Fruit fly (Drosophila melanogaster): ENCODE results near the gene ph-p.

ph-p gene

dm6 chrX:2088798-2089197, 49.4 kb downstream of the ph-p start:
- TF ChIP-seq Smox (GFP tag; optimal IDR thresholded peaks at IDR 0.05): no peak
- no peak for TF ChIP-seq CG8319 (GFP tag; optimal IDR thresholded peaks at IDR 0.05)
- TF ChIP-seq CG9139 (GFP tag; optimal IDR thresholded peaks at IDR 0.05): no peak
- TF ChIP-seq Ets96B (tag; optimal IDR thresholded peaks at IDR 0.05): no peak
- TF ChIP-seq CG16779 (tag; optimal IDR thresholded peaks at IDR 0.05): no peak
- no peak for TF ChIP-seq ss (GFP tag; optimal IDR thresholded peaks at IDR 0.05)
- TF ChIP-seq achi (GFP tag; optimal IDR thresholded peaks at IDR 0.05): no peak
- no peak for TF ChIP-seq CG4318 (GFP tag; optimal IDR thresholded peaks at IDR 0.05)
- TF ChIP-seq Eip78C (GFP tag): peak; percentile 37
- no peak for TF ChIP-seq dac (GFP tag; optimal IDR thresholded peaks at IDR 0.05)
- 0 out of 3 replicates have a peak, but pooled peaks have one; percentile 31 for TF ChIP-seq eg (GFP tag; IDR thresholded peaks at IDR 0.05)
- no peak for TF ChIP-seq CG7368 (GFP tag; optimal IDR thresholded peaks at IDR 0.05)
- TF ChIP-seq pdm3 (GFP tag; optimal IDR thresholded peaks at IDR 0.05): peak; percentile 10
- TF ChIP-seq Lpt (GFP tag; optimal IDR thresholded peaks at IDR 0.05): no peak
- peak; percentile 22 for TF ChIP-seq Hr4 (GFP tag; optimal IDR thresholded peaks at IDR 0.05)
- peak; percentile 4 for TF ChIP-seq fkh (GFP tag; optimal IDR thresholded peaks at IDR 0.05)
- TF ChIP-seq net (GFP tag; optimal IDR thresholded peaks at IDR 0.05): no peak
- TF ChIP-seq CG6808 (GFP tag; optimal IDR thresholded peaks at IDR 0.05): no peak
- TF ChIP-seq svp (GFP tag): peak; percentile 77
- TF ChIP-seq Blimp-1 (GFP tag; optimal IDR thresholded peaks at IDR 0.05): no peak
- no peak for TF ChIP-seq Met (GFP tag; optimal IDR thresholded peaks at IDR 0.05)
- TF ChIP-seq Ets21C (GFP tag; optimal IDR thresholded peaks at IDR 0.05): no peak
- no peak for TF ChIP-seq CG11762 (GFP tag; optimal IDR thresholded peaks at IDR 0.05; ENCODE audit: insufficient read depth)
- peak; percentile 0 for TF ChIP-seq Eip75B (GFP tag; optimal IDR thresholded peaks at IDR 0.05)
- TF ChIP-seq fd59A (GFP tag; optimal IDR thresholded peaks at IDR 0.05): no peak
- no peak for TF ChIP-seq CG6854 (GFP tag; optimal IDR thresholded peaks at IDR 0.05)
- TF ChIP-seq acj6 (GFP tag; optimal IDR thresholded peaks at IDR 0.05): no peak
- TF ChIP-seq CG8119 (GFP tag; IDR thresholded peaks at IDR 0.05): no peak
- no peak for TF ChIP-seq OdsH (GFP tag; optimal IDR thresholded peaks at IDR 0.05)
- no peak for TF ChIP-seq Sox15 (GFP tag; optimal IDR thresholded peaks at IDR 0.05)

dm6 chrX:2087501-2087900, 50.7 kb downstream of the ph-p start:
- TF ChIP-seq Hr39 (GFP tag; optimal IDR thresholded peaks at IDR 0.05) (peak; percentile 37), achi (GFP tag; optimal IDR thresholded peaks at IDR 0.05) (peak; percentile 64), svp (GFP tag) (peak; percentile 73), topi (GFP tag; optimal IDR thresholded peaks at IDR 0.05) (no peak), esn (GFP tag; optimal IDR thresholded peaks at IDR 0.05) (peak; percentile 2), Blimp-1 (GFP tag; optimal IDR thresholded peaks at IDR 0.05) (no peak), Sox15 (GFP tag; optimal IDR thresholded peaks at IDR 0.05) (no peak), pdm3 (GFP tag; optimal IDR thresholded peaks at IDR 0.05) (peak; percentile 49), CG1621 (tag; optimal IDR thresholded peaks at IDR 0.05) (no peak), CG15336 (GFP tag; IDR thresholded peaks at IDR 0.05) (peak; percentile 89), eg (GFP tag; IDR thresholded peaks at IDR 0.05) (peak; percentile 92), CG8319 (GFP tag; optimal IDR thresholded peaks at IDR 0.05) (no peak), CG10631 (GFP tag; optimal IDR thresholded peaks at IDR 0.05) (peak; percentile 42), cyc (GFP tag; optimal IDR thresholded peaks at IDR 0.05) (no peak), CG4318 (GFP tag; optimal IDR thresholded peaks at IDR 0.05) (peak; percentile 63), net (GFP tag; optimal IDR thresholded peaks at IDR 0.05) (peak; percentile 58), Eip78C (GFP tag) (peak; percentile 82), CG32006 (GFP tag; optimal IDR thresholded peaks at IDR 0.05) (peak; percentile 76), CG8119 (GFP tag; IDR thresholded peaks at IDR 0.05) (peak; percentile 86), ss (GFP tag; optimal IDR thresholded peaks at IDR 0.05) (no peak), CG6276 (GFP tag; optimal IDR thresholded peaks at IDR 0.05) (peak; percentile 81), Hr4 (GFP tag; optimal IDR thresholded peaks at IDR 0.05) (peak; percentile 81), lz (GFP tag; optimal IDR thresholded peaks at IDR 0.05) (no peak), dac (GFP tag; optimal IDR thresholded peaks at IDR 0.05) (peak; percentile 73), Lpt (GFP tag; optimal IDR thresholded peaks at IDR 0.05) (peak; percentile 69), CG11762 (GFP tag; optimal IDR thresholded peaks at IDR 0.05; ENCODE audit: insufficient read depth) (no peak), Gug (GFP tag; IDR thresholded peaks at IDR 0.05) (peak; percentile 75), CG3919 (GFP tag; optimal IDR thresholded peaks at IDR 0.05) (peak; percentile 58), CG11294 (GFP tag; IDR thresholded peaks at IDR 0.05) (peak; percentile 82), CG6163 (GFP tag; IDR thresholded peaks at IDR 0.05) (peak; percentile 79), Sox14 (GFP tag; optimal IDR thresholded peaks at IDR 0.05) (peak; percentile 16), OdsH (GFP tag; optimal IDR thresholded peaks at IDR 0.05) (peak; percentile 46)

Measured in whole organism, prepupa.